Worm (Caenorhabditis elegans): ENCODE data around the gene F20A1.2.

F20A1.2 gene

DNA sequence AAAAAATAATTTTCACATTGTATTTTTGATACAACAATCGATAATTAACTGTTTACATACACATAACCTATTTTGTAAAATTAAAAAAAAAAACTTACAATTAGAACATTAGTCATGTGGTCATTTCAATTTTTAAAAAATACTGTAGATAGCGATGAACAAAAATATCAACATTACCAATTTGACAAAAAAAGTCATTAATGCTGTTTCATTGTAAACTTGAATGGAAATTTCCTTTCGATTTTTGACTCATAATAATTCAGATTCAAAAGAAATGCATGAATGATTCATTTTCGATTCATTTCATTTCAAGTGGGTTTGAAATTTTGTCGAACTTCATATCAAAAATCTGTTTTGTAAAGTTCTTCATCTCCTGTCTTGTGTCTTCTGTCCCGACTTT lies 36.6 kb upstream of the F20A1.2 start, which contains the start of gene C33G8.2:
C33G8.2 (plus strand) TSS at position 301 of the 400 bp plus-strand sequence.
- TF ChIP-seq unc-98 (GFP tag; IDR thresholded peaks at IDR 0.05) (no peak), zip-4 (GFP tag; optimal IDR thresholded peaks at IDR 0.05) (no peak), efl-1 (optimal IDR thresholded peaks at IDR 0.05) (no peak), efl-1 (GFP tag; optimal IDR thresholded peaks at IDR 0.05 in 1 of 2) (peak in 1 of 2 experiments; percentile 31)

DNA sequence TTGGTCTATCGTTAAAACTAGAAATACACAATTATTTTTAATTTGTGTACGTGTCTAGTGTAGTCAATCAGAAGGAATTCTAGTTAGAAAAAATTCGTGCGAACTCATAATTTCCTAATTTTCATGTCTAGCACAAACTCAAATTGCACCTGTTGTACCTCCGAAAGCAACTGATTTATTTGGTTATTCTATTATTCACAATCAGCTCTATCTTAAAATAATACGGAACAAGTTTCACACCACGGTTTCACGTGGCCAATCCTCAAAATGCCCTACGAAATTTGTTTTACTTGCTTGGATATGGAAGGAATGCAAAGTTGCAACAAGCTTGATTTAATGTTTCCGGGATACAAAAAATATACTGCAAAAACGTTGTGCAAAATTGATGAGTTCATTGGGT lies 33.5 kb upstream of the F20A1.2 start, which contains the start of gene srw-127:
srw-127 (plus strand) TSS at position 301 of the 400 bp plus-strand sequence.
- TF ChIP-seq grh-1 (GFP tag; IDR thresholded peaks at IDR 0.05): no peak
- TF ChIP-seq nhr-237 (tag; optimal IDR thresholded peaks at IDR 0.05): no peak
- TF ChIP-seq skn-1 (tag; optimal IDR thresholded peaks at IDR 0.05): no peak
- no peak for TF ChIP-seq nhr-76 (tag; optimal IDR thresholded peaks at IDR 0.05)
- no peak for TF ChIP-seq unc-86 (tag; optimal IDR thresholded peaks at IDR 0.05)
- no peak for TF ChIP-seq zip-4 (GFP tag; optimal IDR thresholded peaks at IDR 0.05)

DNA sequence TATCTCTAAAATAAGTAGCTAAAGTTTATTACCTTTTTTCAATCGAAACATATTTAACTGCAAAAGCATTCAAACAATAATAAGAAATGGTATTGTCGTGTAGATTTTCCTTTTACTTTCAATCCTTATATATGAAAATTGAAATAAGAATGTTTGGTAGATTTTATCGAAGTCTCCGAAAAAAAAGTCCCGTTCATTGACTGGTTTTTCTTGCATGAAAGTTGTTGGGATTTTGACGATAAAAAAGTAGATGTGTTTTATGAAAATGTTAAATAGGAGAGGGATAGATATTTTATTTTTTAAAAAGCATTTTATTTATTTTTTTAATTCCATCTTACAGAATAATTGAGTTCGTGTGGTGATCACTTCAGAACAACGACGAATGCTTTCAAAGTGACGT lies 30.2 kb upstream of the F20A1.2 start, which contains the start of gene C33G8.13:
C33G8.13 (minus strand) TSS at position 101 of the 400 bp plus-strand sequence.
- no peak for TF ChIP-seq xbp-1 (tag; optimal IDR thresholded peaks at IDR 0.05)
- no peak for TF ChIP-seq rnt-1 (tag; optimal IDR thresholded peaks at IDR 0.05)

DNA sequence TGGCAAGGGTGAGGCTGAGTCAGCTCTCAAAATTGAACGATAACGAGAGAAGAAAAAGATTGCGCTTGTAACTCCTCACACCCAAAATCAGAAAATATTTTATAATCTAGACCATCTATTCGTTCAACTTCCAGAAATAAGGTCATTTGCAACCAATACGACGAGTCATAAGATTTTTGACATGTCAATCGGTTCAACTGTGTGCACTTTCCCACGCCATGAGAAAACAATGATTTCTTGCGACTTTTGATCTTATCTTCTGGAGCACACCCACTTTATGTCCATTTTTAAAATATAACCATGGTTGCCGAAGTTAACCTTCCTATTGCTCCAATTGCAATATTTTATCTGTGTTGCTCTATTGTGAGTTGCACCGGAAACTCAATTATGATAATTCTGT lies 29.0 kb upstream of the F20A1.2 start, which contains the start of gene srsx-32:
srsx-32 (plus strand) TSS at position 301 of the 400 bp plus-strand sequence.
- TF ChIP-seq zag-1 (tag; optimal IDR thresholded peaks at IDR 0.05) (no peak), Y116A8C.19 (tag; optimal IDR thresholded peaks at IDR 0.05; ENCODE audit: borderline replicate concordance) (no peak), zip-4 (GFP tag; optimal IDR thresholded peaks at IDR 0.05) (no peak)

DNA sequence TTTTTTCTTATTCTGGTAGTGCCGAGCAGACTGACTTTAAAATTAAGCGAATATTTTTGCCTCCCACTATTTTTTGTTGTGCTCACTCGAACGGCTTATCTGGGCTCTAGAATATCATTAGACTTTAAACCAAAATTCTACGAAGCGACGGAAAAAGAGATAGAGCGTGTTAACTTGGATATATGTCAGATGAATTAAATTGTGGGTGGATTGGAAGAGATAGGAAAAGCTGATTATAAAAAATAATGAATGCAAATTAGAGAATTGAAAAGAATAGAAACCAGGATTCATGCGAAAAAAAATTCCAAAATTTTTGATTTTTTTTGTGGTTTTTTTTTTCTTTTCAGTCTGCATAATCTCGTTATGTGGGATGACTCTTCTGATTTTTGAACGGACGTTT lies 24.3 kb upstream of the F20A1.2 start, which contains the start of gene F20A1.4:
F20A1.4 (minus strand) TSS at position 101 of the 400 bp plus-strand sequence.
- TF ChIP-seq ceh-90 (tag; optimal IDR thresholded peaks at IDR 0.05): no peak
- TF ChIP-seq dsc-1 (tag; optimal IDR thresholded peaks at IDR 0.05): peak; percentile 76

DNA sequence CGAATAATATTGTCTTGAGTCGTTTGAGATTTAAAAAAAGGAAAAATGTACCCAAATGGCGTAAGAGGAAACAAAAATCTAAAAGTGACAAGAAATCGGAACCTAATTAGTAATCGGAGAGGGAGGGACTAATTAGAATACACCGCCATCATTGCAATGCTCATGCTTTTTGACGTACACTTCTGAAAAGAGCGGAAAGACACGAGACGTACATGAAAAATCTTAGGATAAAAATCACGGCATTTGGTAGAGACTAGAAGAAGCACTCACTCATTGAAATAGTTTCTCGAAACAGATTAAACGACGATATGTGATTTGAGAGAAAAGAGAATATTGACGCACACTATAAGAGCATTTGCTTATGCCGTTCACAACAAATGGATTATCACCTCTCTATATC lies 23.1 kb upstream of the F20A1.2 start:
- peak; percentile 19 for TF ChIP-seq fkh-8 (tag; optimal IDR thresholded peaks at IDR 0.05)
- peak; percentile 96 for TF ChIP-seq dsc-1 (tag; optimal IDR thresholded peaks at IDR 0.05)
- no peak for TF ChIP-seq mef-2 (tag; optimal IDR thresholded peaks at IDR 0.05)
- TF ChIP-seq egl-13 (tag; optimal IDR thresholded peaks at IDR 0.05): peak; percentile 41
- TF ChIP-seq pax-3 (tag; optimal IDR thresholded peaks at IDR 0.05): peak; percentile 54
- TF ChIP-seq fkh-4 (tag; optimal IDR thresholded peaks at IDR 0.05; ENCODE audit: borderline replicate concordance): peak; percentile 49
- TF ChIP-seq ceh-90 (tag; optimal IDR thresholded peaks at IDR 0.05): no peak
- peak; percentile 29 for TF ChIP-seq nhr-11 (tag; optimal IDR thresholded peaks at IDR 0.05)
- peak; percentile 15 for TF ChIP-seq ceh-8 (GFP tag; optimal IDR thresholded peaks at IDR 0.05)

DNA sequence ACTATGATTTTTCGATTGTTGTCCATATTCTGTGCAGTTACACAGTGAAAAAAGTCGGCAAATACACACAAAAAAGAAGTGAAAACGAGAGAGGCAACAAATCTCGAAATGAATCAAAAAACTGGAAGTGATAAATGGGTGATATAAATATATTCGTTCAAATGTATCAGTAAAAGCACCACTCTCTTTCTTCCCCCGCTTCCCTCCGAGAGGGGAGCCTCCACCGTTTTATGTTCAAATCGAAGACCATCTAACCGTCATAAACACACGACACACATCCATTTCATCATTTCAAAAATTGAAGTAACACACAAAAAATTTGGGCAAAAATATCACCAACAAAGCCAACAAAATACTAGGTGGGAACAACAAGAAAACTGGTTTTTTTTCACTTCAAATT lies 19.1 kb upstream of the F20A1.2 start, which contains the start of gene F20A1.6:
F20A1.6 (minus strand) TSS at position 101 of the 400 bp plus-strand sequence.
- no peak for TF ChIP-seq grh-1 (GFP tag; IDR thresholded peaks at IDR 0.05)
- no peak for TF ChIP-seq fos-1 (tag; optimal IDR thresholded peaks at IDR 0.05)
- no peak for TF ChIP-seq C16A3.4 (tag; optimal IDR thresholded peaks at IDR 0.05)
- TF ChIP-seq ama-1 (optimal IDR thresholded peaks at IDR 0.05): no peak
- no peak for TF ChIP-seq hpl-2 (GFP tag; optimal IDR thresholded peaks at IDR 0.05)
- TF ChIP-seq unc-62 (GFP tag; optimal IDR thresholded peaks at IDR 0.05): no peak
- TF ChIP-seq nhr-71 (tag; optimal IDR thresholded peaks at IDR 0.05): no peak
- TF ChIP-seq fkh-4 (tag; optimal IDR thresholded peaks at IDR 0.05; ENCODE audit: borderline replicate concordance): no peak
- no peak for TF ChIP-seq nhr-77 (tag; optimal IDR thresholded peaks at IDR 0.05)
- TF ChIP-seq ces-1 (GFP tag; optimal IDR thresholded peaks at IDR 0.05): no peak
- TF ChIP-seq nhr-47 (tag; optimal IDR thresholded peaks at IDR 0.05): no peak
- no peak for TF ChIP-seq pax-3 (tag; optimal IDR thresholded peaks at IDR 0.05)
- TF ChIP-seq nhr-84 (tag; optimal IDR thresholded peaks at IDR 0.05): no peak
- no peak for TF ChIP-seq jun-1 (tag; optimal IDR thresholded peaks at IDR 0.05)
- TF ChIP-seq dsc-1 (tag; optimal IDR thresholded peaks at IDR 0.05): no peak
- no peak for TF ChIP-seq egl-27 (tag; optimal IDR thresholded peaks at IDR 0.05)
- no peak for TF ChIP-seq C34B4.2 (tag; optimal IDR thresholded peaks at IDR 0.05)
- TF ChIP-seq zag-1 (tag; optimal IDR thresholded peaks at IDR 0.05): no peak
